Fruit fly (Drosophila melanogaster) whole organism, embryonic: ENCODE data around the gene CG33331.

Experiments
- Gug ChIP-seq: fragments of 200-800 bp; sonication (Bioruptor generic); IDR thresholded peaks from 4 replicates; pipeline ENCODE4 v1.3.6; 2022; ENCODE audit warnings: missing biosample characterization, missing genetic modification characterization
- Optix ChIP-seq: fragments of 200-800 bp; sonication (Bioruptor generic); IDR thresholded peaks from 3 replicates; pipeline ENCODE4 v1.3.6; 2022; ENCODE audit warnings: missing biosample characterization, missing genetic modification characterization
- Tbp ChIP-seq: fragments of >200 bp; optimal IDR thresholded peaks from 2 replicates; lab custom pipeline; 2018; ENCODE audit warnings: missing biosample characterization, missing genetic modification characterization

DNA sequence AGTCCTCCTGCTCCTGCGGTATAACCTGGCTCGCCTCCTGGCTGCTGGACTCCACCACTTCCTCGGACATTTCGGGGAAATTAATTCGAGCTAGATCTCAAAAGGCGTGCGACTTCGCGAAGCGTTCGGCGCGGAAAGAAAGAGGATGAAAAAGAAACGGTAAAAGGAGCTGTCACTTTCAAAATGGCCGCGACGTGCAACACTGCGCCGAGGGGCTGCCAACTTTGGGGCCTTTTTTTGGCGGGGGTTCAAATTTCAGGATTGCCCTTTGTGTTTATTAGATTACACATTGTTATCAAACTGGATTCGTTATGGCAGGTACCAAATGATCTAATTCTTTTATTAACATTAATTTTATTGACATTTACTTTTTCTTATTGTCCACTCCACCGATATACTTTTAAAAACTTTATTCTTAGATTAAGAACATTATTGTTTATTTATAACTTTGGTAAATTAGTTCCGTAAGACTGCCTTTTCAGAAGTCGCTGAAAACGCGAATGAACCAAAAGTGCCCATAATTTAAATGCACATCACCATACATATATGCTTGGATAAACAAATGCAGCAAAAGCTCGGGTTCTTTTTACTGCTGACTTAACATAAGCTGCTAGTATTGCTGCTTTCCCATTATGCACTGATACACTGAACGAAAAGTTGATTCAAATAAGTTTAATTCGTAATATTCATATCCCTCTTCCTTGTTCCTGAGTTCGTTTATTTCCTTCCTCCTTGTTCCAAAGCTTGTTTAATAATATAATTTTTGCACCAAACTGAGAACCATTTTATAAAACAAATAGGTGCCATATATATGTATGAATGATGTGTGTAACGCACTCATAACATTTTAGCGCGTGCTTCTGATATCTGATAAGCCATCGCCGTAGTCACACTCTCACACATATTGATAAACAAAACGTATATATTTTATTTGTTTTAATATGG, 15.4 kb downstream of the CG33331 start, which contains the start of gene RpS5b:
- TF ChIP-seq Tbp (no peak), Gug (GFP tag; lab: Robert Waterston, UW) (no peak), Optix (GFP tag; lab: Robert Waterston, UW) (no peak)
